Fruit fly (Drosophila melanogaster) whole organism, wandering third instar larva: ENCODE data around the gene CG32163.
A peak's percentile ranks its signal among the peaks of the same experiment; 100 is the strongest.

Source experiments
- Abd-B ChIP-seq: fragments of >200 bp; optimal IDR thresholded peaks from 2 replicates; lab custom pipeline; 2017; ENCODE audit warnings: missing biosample characterization, missing genetic modification characterization
- CG32264 ChIP-seq: fragments of 200-800 bp; sonication (Bioruptor generic); optimal IDR thresholded peaks from 2 replicates; lab custom pipeline; 2016; ENCODE audit warnings: missing biosample characterization, missing genetic modification characterization
- CG9705 ChIP-seq: fragments of 200-800 bp; sonication (Bioruptor generic); optimal IDR thresholded peaks from 2 replicates; lab custom pipeline; 2018; ENCODE audit warnings: missing biosample characterization, mild to moderate bottlenecking, missing genetic modification characterization
- CrebA ChIP-seq: fragments of 200-800 bp; sonication (Bioruptor generic); optimal IDR thresholded peaks from 2 replicates; lab custom pipeline; 2016; ENCODE audit warnings: missing biosample characterization, mild to moderate bottlenecking, missing genetic modification characterization, borderline replicate concordance
- Dfd ChIP-seq: fragments of >200 bp; optimal IDR thresholded peaks from 2 replicates; lab custom pipeline; 2017; ENCODE audit warnings: missing biosample characterization, missing genetic modification characterization
- Dif ChIP-seq: fragments of 200-275, 200-300 bp; sonication (Bioruptor generic); optimal IDR thresholded peaks from 2 replicates; lab custom pipeline; 2018; ENCODE audit warnings: missing biosample characterization, missing genetic modification characterization; ENCODE audit not compliant: partially characterized antibody
- GATAd ChIP-seq: sonication (Bioruptor generic); optimal IDR thresholded peaks from 2 replicates; lab custom pipeline; 2016; ENCODE audit warnings: missing biosample characterization, missing genetic modification characterization
- HLH106 ChIP-seq: fragments of 200-800 bp; optimal IDR thresholded peaks from 3 replicates; lab custom pipeline; 2019; ENCODE audit warnings: missing biosample characterization, mild to moderate bottlenecking, missing genetic modification characterization, moderate library complexity
- Hnf4 ChIP-seq: fragments of 200-800 bp; sonication (Bioruptor generic); optimal IDR thresholded peaks from 2 replicates; lab custom pipeline; 2016; ENCODE audit warnings: missing biosample characterization, mild to moderate bottlenecking, missing genetic modification characterization
- Hr78 ChIP-seq: fragments of >200 bp; optimal IDR thresholded peaks from 2 replicates; lab custom pipeline; 2017; ENCODE audit warnings: missing biosample characterization, missing genetic modification characterization
- Hr83 ChIP-seq: fragments of 200-300 bp; sonication (Bioruptor generic); optimal IDR thresholded peaks from 2 replicates; lab custom pipeline; 2016; ENCODE audit warnings: missing biosample characterization, mild to moderate bottlenecking, missing genetic modification characterization, moderate library complexity; ENCODE audit not compliant: poor library complexity, severe bottlenecking
- Jra ChIP-seq: sonication (Bioruptor generic); optimal IDR thresholded peaks from 2 replicates; lab custom pipeline; 2016; ENCODE audit warnings: missing biosample characterization, missing genetic modification characterization
- Mio ChIP-seq: sonication (Bioruptor generic); optimal IDR thresholded peaks from 2 replicates; lab custom pipeline; 2016; ENCODE audit warnings: missing biosample characterization, missing genetic modification characterization
- Myc ChIP-seq: fragments of >200 bp; optimal IDR thresholded peaks from 2 replicates; lab custom pipeline; 2017
- N ChIP-seq: fragments of >200 bp; optimal IDR thresholded peaks from 2 replicates; lab custom pipeline; 2018; ENCODE audit warnings: missing biosample characterization, missing external identifiers, missing genetic modification characterization
- OdsH ChIP-seq: fragments of 200-800 bp; sonication (Bioruptor generic); optimal IDR thresholded peaks from 2 replicates; lab custom pipeline; 2016; ENCODE audit warnings: missing biosample characterization, mild to moderate bottlenecking, missing genetic modification characterization
- Rel ChIP-seq, 2 experiments: fragments of 200-800 bp; sonication (Bioruptor generic) in 1 of 2; optimal IDR thresholded peaks; 2 replicates in 1 of 2; 3 replicates in 1 of 2; lab custom pipeline; 2016 to 2019; ENCODE audit warnings: mild to moderate bottlenecking in 2 of 2, missing biosample characterization in 2 of 2, missing genetic modification characterization in 2 of 2, moderate library complexity in 1 of 2
- Sp1 ChIP-seq: fragments of 200-800 bp; sonication (Bioruptor generic); optimal IDR thresholded peaks from 3 replicates; lab custom pipeline; 2019; ENCODE audit warnings: missing biosample characterization, mild to moderate bottlenecking, missing genetic modification characterization, moderate library complexity
- Vsx2 ChIP-seq: fragments of 200-300, 225-300 bp; sonication (Bioruptor generic); optimal IDR thresholded peaks from 2 replicates; lab custom pipeline; 2018; ENCODE audit warnings: missing biosample characterization, missing genetic modification characterization; ENCODE audit not compliant: partially characterized antibody
- br ChIP-seq: fragments of 200-800 bp; sonication (Bioruptor generic); optimal IDR thresholded peaks from 2 replicates; lab custom pipeline; 2016; ENCODE audit warnings: missing biosample characterization, missing genetic modification characterization
- brk ChIP-seq: fragments of 200-800 bp; sonication (Bioruptor generic); optimal IDR thresholded peaks from 2 replicates; lab custom pipeline; 2016; ENCODE audit warnings: missing biosample characterization, mild to moderate bottlenecking, missing genetic modification characterization
- dl ChIP-seq, 2 experiments: fragments of 175-275, 200-275 bp in 1 of 2; fragments of 200-275 bp in 1 of 2; sonication (Bioruptor generic); optimal IDR thresholded peaks; lab custom pipeline; 2018; ENCODE audit warnings: mild to moderate bottlenecking in 2 of 2, missing biosample characterization in 2 of 2, missing genetic modification characterization in 2 of 2, moderate library complexity in 2 of 2; ENCODE audit not compliant: partially characterized antibody in 2 of 2, insufficient read depth in 1 of 2
- dmrt93B ChIP-seq: fragments of 200-800 bp; sonication (Bioruptor generic); optimal IDR thresholded peaks from 2 replicates; lab custom pipeline; 2018; ENCODE audit warnings: missing biosample characterization, mild to moderate bottlenecking, missing genetic modification characterization
- dsf ChIP-seq: sonication (Bioruptor generic); optimal IDR thresholded peaks from 2 replicates; lab custom pipeline; 2016; ENCODE audit warnings: missing biosample characterization, missing genetic modification characterization, borderline replicate concordance
- ey ChIP-seq: fragments of 200-800 bp; sonication (Bioruptor generic); optimal IDR thresholded peaks from 2 replicates; lab custom pipeline; 2016; ENCODE audit warnings: missing biosample characterization, missing genetic modification characterization
- foxo ChIP-seq, 2 experiments: fragments of 200-800 bp; sonication (Bioruptor generic); optimal IDR thresholded peaks; 2 replicates in 1 of 2; 3 replicates in 1 of 2; lab custom pipeline; 2016 to 2017; ENCODE audit warnings: missing biosample characterization in 2 of 2, missing genetic modification characterization in 2 of 2
- fru ChIP-seq: fragments of 200-800 bp; sonication (Bioruptor generic); optimal IDR thresholded peaks from 3 replicates; lab custom pipeline; 2016; ENCODE audit warnings: missing biosample characterization, mild to moderate bottlenecking, missing genetic modification characterization
- h ChIP-seq: fragments of 200-800 bp; sonication (Bioruptor generic); optimal IDR thresholded peaks from 3 replicates; lab custom pipeline; 2016; ENCODE audit warnings: missing biosample characterization, mild to moderate bottlenecking, missing genetic modification characterization
- jim ChIP-seq: fragments of 175-275, 200-325 bp; sonication (Bioruptor generic); optimal IDR thresholded peaks from 2 replicates; lab custom pipeline; 2016; ENCODE audit warnings: missing biosample characterization, mild to moderate bottlenecking, missing genetic modification characterization
- lola ChIP-seq: fragments of >200 bp; optimal IDR thresholded peaks from 2 replicates; lab custom pipeline; 2017; ENCODE audit warnings: missing biosample characterization, missing genetic modification characterization
- pan ChIP-seq: fragments of >200 bp; optimal IDR thresholded peaks from 2 replicates; lab custom pipeline; 2017
- psq ChIP-seq: fragments of 200-800 bp; sonication (Bioruptor generic); optimal IDR thresholded peaks from 3 replicates; lab custom pipeline; 2017; ENCODE audit warnings: missing biosample characterization, mild to moderate bottlenecking, missing genetic modification characterization, moderate library complexity
- rgr ChIP-seq: fragments of 200-800 bp; sonication (Bioruptor generic); optimal IDR thresholded peaks from 3 replicates; lab custom pipeline; 2016; ENCODE audit warnings: missing biosample characterization, mild to moderate bottlenecking, missing genetic modification characterization
- sage ChIP-seq: fragments of 200-800 bp; sonication (Bioruptor generic); optimal IDR thresholded peaks from 2 replicates; lab custom pipeline; 2016; ENCODE audit warnings: missing biosample characterization, mild to moderate bottlenecking, missing genetic modification characterization
- sv ChIP-seq: fragments of 200-800 bp; sonication (Bioruptor generic); optimal IDR thresholded peaks from 3 replicates; lab custom pipeline; 2016; ENCODE audit warnings: missing biosample characterization, missing genetic modification characterization
- tai ChIP-seq: sonication (Bioruptor generic); optimal IDR thresholded peaks from 2 replicates; lab custom pipeline; 2016; ENCODE audit warnings: missing biosample characterization, missing genetic modification characterization
- usp ChIP-seq: fragments of >200 bp; optimal IDR thresholded peaks from 2 replicates; lab custom pipeline; 2017; ENCODE audit warnings: missing biosample characterization, missing genetic modification characterization
- woc ChIP-seq: sonication (Bioruptor generic); optimal IDR thresholded peaks from 2 replicates; lab custom pipeline; 2016; ENCODE audit warnings: missing biosample characterization, mild to moderate bottlenecking, missing genetic modification characterization

CG32163 gene

DNA sequence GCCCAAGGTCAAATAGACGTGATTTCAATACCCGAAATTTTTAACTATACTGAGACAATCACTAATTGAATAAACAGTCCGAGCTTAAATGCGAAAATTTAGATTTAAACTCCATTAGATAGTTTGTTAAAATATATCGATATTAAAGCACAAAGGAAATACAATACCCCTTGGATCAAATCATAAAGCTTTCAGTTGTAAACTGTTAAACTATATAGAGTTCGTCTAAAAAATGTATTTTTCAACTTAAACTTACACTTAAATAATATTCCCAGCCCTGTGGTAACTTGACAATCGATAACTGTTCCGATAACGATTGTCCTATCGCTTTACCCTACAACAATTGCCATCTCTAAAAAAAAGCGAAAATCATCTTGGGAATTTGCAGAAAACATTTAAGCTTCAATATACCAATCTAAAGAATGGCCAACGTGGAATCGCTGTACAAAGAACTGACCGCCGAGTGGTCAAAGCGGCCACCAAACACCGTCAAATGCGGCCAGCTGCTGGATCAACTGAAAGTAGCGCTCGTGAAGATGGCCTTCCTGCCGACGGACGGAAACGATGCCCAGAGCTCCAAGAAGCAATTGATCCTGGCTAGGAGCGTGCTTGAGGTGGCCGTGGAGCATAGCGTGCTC, 4.2 kb upstream of the CG32163 start, which contains the start of gene Rpn12 (continued):
- peak in 1 of 2 experiments; percentile 58 for TF ChIP-seq foxo (GFP tag; optimal IDR thresholded peaks at IDR 0.05; lab: Kevin White, UChicago)
- no peak for TF ChIP-seq sage (GFP tag; lab: Kevin White, UChicago)

DNA sequence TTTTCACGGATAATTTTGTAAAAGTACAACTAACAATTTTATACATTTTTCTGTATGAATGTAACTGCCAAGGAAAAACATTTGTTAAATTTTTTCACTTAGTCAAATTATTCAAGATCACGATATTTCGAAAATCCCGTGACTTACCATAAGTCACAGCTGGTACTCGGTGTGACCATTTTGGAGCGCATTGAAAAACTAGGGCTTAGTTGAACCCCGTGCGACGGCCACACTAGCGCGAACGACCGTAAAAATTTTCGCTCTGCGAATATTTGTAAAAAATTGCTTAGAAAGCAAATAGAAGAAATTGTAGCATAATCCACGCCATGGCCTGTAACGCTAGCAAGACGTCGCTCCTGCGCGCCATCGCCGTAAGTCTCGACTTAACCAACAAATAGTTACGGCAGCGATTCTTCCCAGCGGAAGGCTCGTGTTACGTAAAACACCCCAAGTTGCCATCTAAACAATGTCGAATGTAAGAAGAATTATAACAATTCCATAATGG, 2.8 kb upstream of the CG32163 start, which contains the start of gene UQCR-C2:
Gene UQCR-C2 (plus strand): TSS at position 51 of the 505 bp plus-strand sequence.
- TF ChIP-seq Mio (no peak), GATAd (no peak), sage (GFP tag; lab: Kevin White, UChicago) (no peak), N (GFP tag; lab: Kevin White, UChicago) (no peak), Hnf4 (GFP tag; lab: Kevin White, UChicago) (no peak), HLH106 (tag; lab: Kevin White, UChicago) (peak; percentile 13), dsf (GFP tag; lab: Kevin White, UChicago) (no peak), psq (GFP tag; lab: Kevin White, UChicago) (no peak), Dif (GFP tag; lab: Kevin White, UChicago) (peak; percentile 10), Dfd (GFP tag; lab: Kevin White, UChicago) (no peak), pan (lab: Kevin White, UChicago) (no peak), Myc (lab: Kevin White, UChicago) (no peak), sv (GFP tag; lab: Kevin White, UChicago) (no peak), Jra (no peak), dmrt93B (GFP tag; lab: Kevin White, UChicago) (no peak), lola (no peak), CG9705 (GFP tag; lab: Kevin White, UChicago) (no peak), foxo (GFP tag; optimal IDR thresholded peaks at IDR 0.05; lab: Kevin White, UChicago) (peak in 1 of 2 experiments; percentile 2), OdsH (GFP tag; lab: Kevin White, UChicago) (no peak), CG32264 (GFP tag; lab: Kevin White, UChicago) (no peak), jim (GFP tag; lab: Kevin White, UChicago) (no peak), Vsx2 (GFP tag; lab: Kevin White, UChicago) (no peak), usp (GFP tag; lab: Kevin White, UChicago) (no peak), rgr (GFP tag; lab: Kevin White, UChicago) (peak; percentile 63), h (no peak), Hr78 (GFP tag; lab: Kevin White, UChicago) (no peak), brk (GFP tag; lab: Kevin White, UChicago) (no peak), CrebA (GFP tag; lab: Kevin White, UChicago) (no peak), br (GFP tag; lab: Kevin White, UChicago) (no peak), fru (GFP tag; lab: Kevin White, UChicago) (no peak), dl (GFP tag; optimal IDR thresholded peaks at IDR 0.05; lab: Kevin White, UChicago; ENCODE audit: insufficient read depth in 1 of 2, partially characterized antibody in 2 of 2) (no peak), Sp1 (GFP tag; lab: Kevin White, UChicago) (peak; percentile 11), Abd-B (GFP tag; lab: Kevin White, UChicago) (no peak), woc (GFP tag; lab: Kevin White, UChicago) (peak; percentile 87), tai (GFP tag; lab: Kevin White, UChicago) (no peak), ey (no peak), Hr83 (GFP tag; lab: Kevin White, UChicago) (peak; percentile 8), Rel (GFP tag; optimal IDR thresholded peaks at IDR 0.05; lab: Kevin White, UChicago) (no peak), Rel (tag; optimal IDR thresholded peaks at IDR 0.05; lab: Kevin White, UChicago) (peak; percentile 46)
